Worm (Caenorhabditis elegans): ENCODE measurements around the gene F25G6.1.

Gene F25G6.1

ce11 chrV:8594105-8594964 lies 19.5 kb downstream of the F25G6.1 start, which contains the start of gene tag-196 (continued):
- TF ChIP-seq hlh-30 (tag; optimal IDR thresholded peaks at IDR 0.05; ENCODE audit: insufficient read depth) (peak; percentile 92), lin-39 (tag; optimal IDR thresholded peaks at IDR 0.05) (no peak), lin-38 (GFP tag; IDR thresholded peaks at IDR 0.05) (no peak), ceh-28 (tag; optimal IDR thresholded peaks at IDR 0.05) (no peak), attf-4 (tag; optimal IDR thresholded peaks at IDR 0.05) (no peak), madf-5 (GFP tag; IDR thresholded peaks at IDR 0.05) (no peak), tag-97 (GFP tag; IDR thresholded peaks at IDR 0.05) (no peak), nhr-41 (GFP tag; IDR thresholded peaks at IDR 0.05) (no peak), fos-1 (tag; optimal IDR thresholded peaks at IDR 0.05) (no peak), aha-1 (tag) (peak; percentile 89), mxl-3 (GFP tag; optimal IDR thresholded peaks at IDR 0.05) (no peak), lsy-2 (tag; optimal IDR thresholded peaks at IDR 0.05) (peak in 1 of 2 experiments; percentile 14), F44E2.7 (GFP tag; IDR thresholded peaks at IDR 0.05) (no peak), Y75B8A.6 (GFP tag; IDR thresholded peaks at IDR 0.05) (no peak), nhr-76 (tag; optimal IDR thresholded peaks at IDR 0.05) (no peak), nhr-11 (tag; optimal IDR thresholded peaks at IDR 0.05) (peak; percentile 68), dve-1 (tag; optimal IDR thresholded peaks at IDR 0.05; ENCODE audit: insufficient read depth) (no peak)

ce11 chrV:8599192-8599591 lies 24.3 kb downstream of the F25G6.1 start, which contains the start of gene F41E6.7:
TSS of gene F41E6.7 (minus strand) at chrV:8599292.
- no peak for TF ChIP-seq ceh-82 (tag; optimal IDR thresholded peaks at IDR 0.05)
- no peak for TF ChIP-seq mxl-3 (GFP tag; optimal IDR thresholded peaks at IDR 0.05)
- no peak for TF ChIP-seq dve-1 (tag; optimal IDR thresholded peaks at IDR 0.05; ENCODE audit: insufficient read depth)

- TF ChIP-seq mes-2 (tag; optimal IDR thresholded peaks at IDR 0.05; ENCODE audit: poor library complexity, severe bottlenecking) = no peak
- TF ChIP-seq zag-1 (tag; optimal IDR thresholded peaks at IDR 0.05) = no peak
- no peak for TF ChIP-seq hmg-1.1 (GFP tag; IDR thresholded peaks at IDR 0.05)
- TF ChIP-seq Y48G9A.11 (GFP tag; IDR thresholded peaks at IDR 0.05) = no peak
- no peak for TF ChIP-seq fos-1 (tag; optimal IDR thresholded peaks at IDR 0.05)
- no peak for TF ChIP-seq pha-4 (GFP tag; IDR thresholded peaks at IDR 0.05)
- TF ChIP-seq pha-4 (tag; optimal IDR thresholded peaks at IDR 0.05) = no peak
- TF ChIP-seq unc-62 (GFP tag; optimal IDR thresholded peaks at IDR 0.05 in 1 of 2) = no peak
- TF ChIP-seq unc-62 (tag; optimal IDR thresholded peaks at IDR 0.05) = no peak
- no peak for TF ChIP-seq daf-8 (GFP tag; IDR thresholded peaks at IDR 0.05)
- TF ChIP-seq zip-2 (tag; optimal IDR thresholded peaks at IDR 0.05) = no peak
- TF ChIP-seq F37D6.2 (tag; optimal IDR thresholded peaks at IDR 0.05) = no peak
Measured at ce11 chrV:8599957-8600356, 25.1 kb downstream of the F25G6.1 start.

- TF ChIP-seq ama-1 (optimal IDR thresholded peaks at IDR 0.05) (no peak), tag-97 (GFP tag; IDR thresholded peaks at IDR 0.05) (no peak), nhr-76 (tag; optimal IDR thresholded peaks at IDR 0.05) (no peak)
Measured at ce11 chrV:8601420-8601819, 26.6 kb downstream of the F25G6.1 start, which contains the start of gene F41E6.8. TSS of gene F41E6.8 (minus strand) at chrV:8601520.

ce11 chrV:8602638-8603037 lies 27.8 kb downstream of the F25G6.1 start, which contains the start of gene F41E6.15:
TSS of gene F41E6.15 (minus strand) at chrV:8602738.
- TF ChIP-seq aha-1 (tag) = peak; percentile 4
- no peak for TF ChIP-seq daf-16 (GFP tag; optimal IDR thresholded peaks at IDR 0.05)
- TF ChIP-seq daf-16 (tag; optimal IDR thresholded peaks at IDR 0.05) = no peak
